Fruit fly (Drosophila melanogaster): ENCODE data around the gene Npc2h.

The Npc2h gene

dm6 chr3R:30729013-30729412, 17.1 kb downstream of the Npc2h start (continued):
- TF ChIP-seq zfh1 (GFP tag; IDR thresholded peaks at IDR 0.05) (peak; percentile 35; the same call in 1 of the 3 replicates), grau (tag; optimal IDR thresholded peaks at IDR 0.05) (peak; percentile 9), sisA (GFP tag; IDR thresholded peaks at IDR 0.05) (peak; percentile 41), tna (GFP tag; IDR thresholded peaks at IDR 0.05; ENCODE audit: partially characterized antibody) (no peak), CG13894 (tag; optimal IDR thresholded peaks at IDR 0.05) (no peak), CG14441 (GFP tag; IDR thresholded peaks at IDR 0.05) (peak; percentile 48; the same call in 1 of the 2 replicates), hkb (optimal IDR thresholded peaks at IDR 0.05) (no peak), hkb (GFP tag; IDR thresholded peaks at IDR 0.05) (no peak), Bdp1 (GFP tag; optimal IDR thresholded peaks at IDR 0.05) (no peak), Awh (GFP tag; IDR thresholded peaks at IDR 0.05) (no peak), Mad (GFP tag; optimal IDR thresholded peaks at IDR 0.05) (no peak), YL-1 (GFP tag; optimal IDR thresholded peaks at IDR 0.05) (no peak), salm (tag; optimal IDR thresholded peaks at IDR 0.05) (no peak), Dek (tag; optimal IDR thresholded peaks at IDR 0.05) (no peak), CG17912 (GFP tag; optimal IDR thresholded peaks at IDR 0.05) (no peak), TFAM (GFP tag; optimal IDR thresholded peaks at IDR 0.05) (no peak), bowl (GFP tag; IDR thresholded peaks at IDR 0.05) (no peak), MBD-R2 (GFP tag; IDR thresholded peaks at IDR 0.05) (no peak), CG4617 (GFP tag; optimal IDR thresholded peaks at IDR 0.05; ENCODE audit: borderline replicate concordance) (no peak), CG10462 (GFP tag; optimal IDR thresholded peaks at IDR 0.05) (no peak), pros (GFP tag; optimal IDR thresholded peaks at IDR 0.05) (no peak), CTCF (GFP tag; optimal IDR thresholded peaks at IDR 0.05) (no peak), ranshi (GFP tag; IDR thresholded peaks at IDR 0.05) (no peak), CG12299 (tag; optimal IDR thresholded peaks at IDR 0.05) (no peak), slbo (GFP tag; IDR thresholded peaks at IDR 0.05) (no peak; the same call in 1 of the 2 replicates), pan (optimal IDR thresholded peaks at IDR 0.05) (no peak), pan (GFP tag; optimal IDR thresholded peaks at IDR 0.05 in 1 of 2, IDR thresholded peaks at IDR 0.05 in 1 of 2) (peak in 1 of 2 experiments; percentile 11), pho (GFP tag; optimal IDR thresholded peaks at IDR 0.05) (no peak), phol (tag; optimal IDR thresholded peaks at IDR 0.05) (peak; percentile 18), CG6175 (GFP tag; IDR thresholded peaks at IDR 0.05) (no peak), E2f2 (GFP tag; IDR thresholded peaks at IDR 0.05) (no peak), CG3838 (GFP tag; optimal IDR thresholded peaks at IDR 0.05) (no peak), CG1233 (GFP tag; optimal IDR thresholded peaks at IDR 0.05) (no peak), H2.0 (GFP tag; IDR thresholded peaks at IDR 0.05) (no peak), CG11085 (GFP tag; IDR thresholded peaks at IDR 0.05) (no peak), dpn (GFP tag; optimal IDR thresholded peaks at IDR 0.05) (peak in 1 of 2 experiments; percentile 17), twi (tag; optimal IDR thresholded peaks at IDR 0.05) (no peak), sr (GFP tag; IDR thresholded peaks at IDR 0.05) (no peak), BEAF-32 (GFP tag; optimal IDR thresholded peaks at IDR 0.05) (no peak), al (GFP tag; IDR thresholded peaks at IDR 0.05) (no peak), Dp (GFP tag; optimal IDR thresholded peaks at IDR 0.05) (no peak), CG8089 (GFP tag; optimal IDR thresholded peaks at IDR 0.05) (no peak), vnd (GFP tag; IDR thresholded peaks at IDR 0.05; ENCODE audit: partially characterized antibody) (no peak), CG4328 (GFP tag; optimal IDR thresholded peaks at IDR 0.05) (no peak), Bgb (GFP tag; IDR thresholded peaks at IDR 0.05; ENCODE audit: partially characterized antibody) (no peak), CG3163 (GFP tag; optimal IDR thresholded peaks at IDR 0.05) (no peak), crol (GFP tag; IDR thresholded peaks at IDR 0.05) (no peak), Lim3 (GFP tag; IDR thresholded peaks at IDR 0.05) (no peak), ham (GFP tag; IDR thresholded peaks at IDR 0.05) (no peak), ATbp (GFP tag; optimal IDR thresholded peaks at IDR 0.05) (no peak), CG13624 (GFP tag; optimal IDR thresholded peaks at IDR 0.05) (no peak), Doc3 (GFP tag; IDR thresholded peaks at IDR 0.05; ENCODE audit: partially characterized antibody) (no peak), CG15011 (GFP tag; optimal IDR thresholded peaks at IDR 0.05) (no peak)

Measured in whole organism, embryonic.